Worm (Caenorhabditis elegans) whole organism, young adult: ENCODE measurements around the gene lys-3.

Experiments used
- B0035.1 ChIP-seq: sonication (generic microtip); optimal IDR thresholded peaks from 2 replicates; lab custom pipeline; 2016; ENCODE audit warnings: missing genetic modification characterization, mild to moderate bottlenecking, missing compliant biosample characterization, missing genotype, missing genetic modification reagents
- B0261.1 ChIP-seq: sonication (generic microtip); optimal IDR thresholded peaks from 2 replicates; lab custom pipeline; 2016; ENCODE audit warnings: mild to moderate bottlenecking, missing genetic modification characterization, moderate library complexity, missing compliant biosample characterization
- B0336.3 ChIP-seq: fragments of 200-800 bp; sonication (Bioruptor generic); IDR thresholded peaks from 2 replicates; pipeline ENCODE4 v1.3.6; 2022; ENCODE audit warnings: missing genetic modification characterization, missing compliant biosample characterization
- C06A6.2 ChIP-seq: fragments of 200-800 bp; sonication (Bioruptor generic); conservative IDR thresholded peaks from 2 replicates; pipeline ENCODE4 v1.3.6; 2022; ENCODE audit warnings: missing genetic modification characterization, missing compliant biosample characterization
- C17E4.6 ChIP-seq: fragments of 200-800 bp; sonication (Bioruptor generic); IDR thresholded peaks from 2 replicates; pipeline ENCODE4 v1.3.6; 2022; ENCODE audit warnings: missing genetic modification reagents, missing genetic modification characterization, missing compliant biosample characterization
- F10E7.11 ChIP-seq: sonication (generic microtip); optimal IDR thresholded peaks from 2 replicates; lab custom pipeline; 2017; ENCODE audit warnings: mild to moderate bottlenecking, missing genetic modification characterization, moderate library complexity, missing compliant biosample characterization
- F39B2.1 ChIP-seq: fragments of 200-800 bp; sonication (Bioruptor generic); IDR thresholded peaks from 2 replicates; pipeline ENCODE4 v1.3.6; 2022; ENCODE audit warnings: missing genetic modification reagents, missing genetic modification characterization, missing compliant biosample characterization
- F49E8.2 ChIP-seq: sonication (generic microtip); optimal IDR thresholded peaks from 3 replicates; lab custom pipeline; 2017; ENCODE audit warnings: missing genetic modification characterization, mild to moderate bottlenecking, missing compliant biosample characterization, antibody characterized with exemption, moderate library complexity; ENCODE audit not compliant: insufficient read depth
- F55B11.4 ChIP-seq: sonication (generic microtip); optimal IDR thresholded peaks from 2 replicates; lab custom pipeline; 2016; ENCODE audit warnings: missing compliant biosample characterization, missing genetic modification characterization, borderline replicate concordance; ENCODE audit not compliant: insufficient read depth
- Y67H2A.10 ChIP-seq: fragments of 200-800 bp; sonication (Bioruptor generic); conservative IDR thresholded peaks from 2 replicates; pipeline ENCODE4 v1.3.6; 2022; ENCODE audit warnings: missing genetic modification reagents, missing genetic modification characterization, missing compliant biosample characterization
- Y95B8A.8 ChIP-seq: fragments of 200-800 bp; sonication (Bioruptor generic); IDR thresholded peaks from 2 replicates; pipeline ENCODE4 v1.3.6; 2022; ENCODE audit warnings: missing genetic modification reagents, missing genetic modification characterization, missing compliant biosample characterization
- ccch-3 ChIP-seq: fragments of 200-800 bp; sonication (Bioruptor generic); optimal IDR thresholded peaks from 2 replicates; lab custom pipeline; 2018; ENCODE audit warnings: mild to moderate bottlenecking, missing genetic modification characterization, missing compliant biosample characterization
- ceh-27 ChIP-seq: fragments of 200-800 bp; sonication (Bioruptor generic); optimal IDR thresholded peaks from 2 replicates; lab custom pipeline; 2018; ENCODE audit warnings: mild to moderate bottlenecking, missing genetic modification characterization, moderate library complexity, missing compliant biosample characterization
- ceh-40 ChIP-seq: fragments of 200-800 bp; sonication (Bioruptor generic); IDR thresholded peaks from 2 replicates; pipeline ENCODE4 v1.3.6; 2022; ENCODE audit warnings: missing genetic modification characterization, missing compliant biosample characterization
- ceh-79 ChIP-seq: sonication (generic microtip); optimal IDR thresholded peaks from 2 replicates; lab custom pipeline; 2017; ENCODE audit warnings: mild to moderate bottlenecking, missing genetic modification characterization, missing compliant biosample characterization
- dox-1 ChIP-seq: fragments of 200-800 bp; sonication (Bioruptor generic); IDR thresholded peaks from 2 replicates; pipeline ENCODE4 v1.3.6; 2022; ENCODE audit warnings: missing genetic modification reagents, missing genetic modification characterization, missing compliant biosample characterization
- egl-18 ChIP-seq: fragments of 200-800 bp; sonication (Bioruptor generic); IDR thresholded peaks from 2 replicates; pipeline ENCODE4 v1.3.6; 2022; ENCODE audit warnings: missing genetic modification reagents, missing genetic modification characterization, missing compliant biosample characterization
- egrh-3 ChIP-seq: fragments of 200-800 bp; sonication (Bioruptor generic); IDR thresholded peaks from 2 replicates; pipeline ENCODE4 v1.3.6; 2022; ENCODE audit warnings: missing genetic modification reagents, missing genetic modification characterization, missing compliant biosample characterization
- ekl-4 ChIP-seq: fragments of 200-800 bp; sonication (Bioruptor generic); IDR thresholded peaks from 2 replicates; pipeline ENCODE4 v1.3.6; 2022; ENCODE audit warnings: missing genetic modification reagents, missing genetic modification characterization, missing compliant biosample characterization
- him-1 ChIP-seq: sonication (generic microtip); optimal IDR thresholded peaks from 2 replicates; lab custom pipeline; 2016; ENCODE audit warnings: missing genotype, missing genetic modification reagents, missing genetic modification characterization, missing compliant biosample characterization
- hlh-26 ChIP-seq: fragments of 200-800 bp; sonication (Bioruptor generic); conservative IDR thresholded peaks from 2 replicates; pipeline ENCODE4 v1.3.6; 2022; ENCODE audit warnings: missing genetic modification reagents, missing genetic modification characterization, missing compliant biosample characterization
- hmg-20 ChIP-seq: fragments of 200-800 bp; sonication (Bioruptor generic); IDR thresholded peaks from 2 replicates; pipeline ENCODE4 v1.3.6; 2022; ENCODE audit warnings: missing genetic modification reagents, missing genetic modification characterization, missing compliant biosample characterization
- hrde-1 ChIP-seq: sonication (generic microtip); optimal IDR thresholded peaks from 2 replicates; lab custom pipeline; 2016; ENCODE audit warnings: missing genetic modification characterization, mild to moderate bottlenecking, missing compliant biosample characterization, moderate library complexity, missing genotype, missing genetic modification reagents, borderline replicate concordance
- let-526 ChIP-seq: fragments of 200-800 bp; sonication (Bioruptor generic); IDR thresholded peaks from 2 replicates; pipeline ENCODE4 v1.3.6; 2022; ENCODE audit warnings: missing genetic modification reagents, missing genetic modification characterization, missing compliant biosample characterization
- let-607 ChIP-seq, 2 experiments: fragments of 200-800 bp in 1 of 2; sonication (Bioruptor generic) in 1 of 2; sonication (generic microtip) in 1 of 2; optimal IDR thresholded peaks; 2 replicates each; lab custom pipeline; 2016 to 2018; ENCODE audit warnings: mild to moderate bottlenecking in 2 of 2, missing compliant biosample characterization in 2 of 2, missing genetic modification characterization in 2 of 2, moderate library complexity in 2 of 2, missing genotype in 1 of 2
- madf-10 ChIP-seq: sonication (generic microtip); optimal IDR thresholded peaks from 2 replicates; lab custom pipeline; 2016; ENCODE audit warnings: mild to moderate bottlenecking, missing genetic modification characterization, missing compliant biosample characterization
- madf-3 ChIP-seq: fragments of 200-800 bp; sonication (Bioruptor generic); IDR thresholded peaks from 2 replicates; pipeline ENCODE4 v1.3.6; 2022; ENCODE audit warnings: missing genetic modification reagents, missing genetic modification characterization, missing compliant biosample characterization
- nfya-2 ChIP-seq: fragments of 200-800 bp; sonication (Bioruptor generic); IDR thresholded peaks from 2 replicates; pipeline ENCODE4 v1.3.6; 2022; ENCODE audit warnings: missing genetic modification reagents, missing genetic modification characterization, missing compliant biosample characterization
- nhr-80 ChIP-seq: sonication (generic microtip); optimal IDR thresholded peaks from 2 replicates; lab custom pipeline; 2016; ENCODE audit warnings: missing genetic modification characterization, missing compliant biosample characterization
- sea-2 ChIP-seq: fragments of 200-800 bp; sonication (Bioruptor generic); IDR thresholded peaks from 2 replicates; pipeline ENCODE4 v1.3.6; 2022; ENCODE audit warnings: missing genetic modification characterization, missing compliant biosample characterization
- snpc-4 ChIP-seq, 5 experiments: fragments of 150-350 bp in 1 of 5; sonication (generic microtip) in 4 of 5; optimal IDR thresholded peaks; 2 replicates each; lab custom pipeline; 2014 to 2018; ENCODE audit warnings: missing genetic modification characterization in 5 of 5, missing biosample characterization in 3 of 5, antibody characterized with exemption in 2 of 5, mild to moderate bottlenecking in 2 of 5, missing compliant biosample characterization in 2 of 5, missing genotype in 2 of 5, moderate library complexity in 2 of 5, missing genetic modification reagents in 1 of 5
- ztf-22 ChIP-seq: fragments of 200-800 bp; sonication (Bioruptor generic); optimal IDR thresholded peaks from 2 replicates; lab custom pipeline; 2018; ENCODE audit warnings: mild to moderate bottlenecking, missing genetic modification characterization, moderate library complexity, missing compliant biosample characterization
- ztf-6 ChIP-seq: fragments of 200-800 bp; sonication (Bioruptor generic); IDR thresholded peaks from 2 replicates; pipeline ENCODE4 v1.3.6; 2022; ENCODE audit warnings: missing genetic modification reagents, missing genetic modification characterization, missing compliant biosample characterization

lys-3 gene

DNA sequence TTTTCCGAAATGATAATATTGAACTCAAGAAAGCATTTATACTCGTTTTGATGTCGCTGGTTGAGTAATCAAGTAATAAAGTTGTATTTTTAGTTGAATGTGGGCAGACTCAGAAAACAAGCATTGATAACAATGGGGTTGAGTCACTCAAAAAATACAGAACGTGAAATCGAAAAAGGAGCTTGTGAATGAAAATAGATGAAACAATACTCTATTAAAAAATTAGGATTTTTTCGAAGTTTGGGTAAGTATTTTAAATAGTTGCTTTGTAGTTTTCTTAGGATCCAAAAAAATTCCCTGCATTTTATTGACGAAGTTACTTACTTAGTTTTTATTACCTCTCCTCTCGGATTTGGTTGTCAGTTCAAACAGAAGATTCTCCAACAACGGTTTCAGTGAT, at the start of gene lys-3:
lys-3 (minus strand) TSS at position 101 of the 400 bp plus-strand sequence.
- TF ChIP-seq F49E8.2 (tag; lab: Kevin White, UChicago) = no peak
- TF ChIP-seq hrde-1 (tag; lab: Kevin White, UChicago) = no peak
- TF ChIP-seq C06A6.2 (GFP tag; lab: Robert Waterston, UW) = no peak
- no peak for TF ChIP-seq egrh-3
- TF ChIP-seq him-1 (tag; lab: Kevin White, UChicago) = no peak
- TF ChIP-seq F39B2.1 (GFP tag; lab: Robert Waterston, UW) = no peak
- no peak for TF ChIP-seq madf-10 (tag; lab: Kevin White, UChicago)
- TF ChIP-seq let-526 = no peak
- TF ChIP-seq snpc-4 (GFP tag; optimal IDR thresholded peaks at IDR 0.05; lab: Kevin White, UChicago) = no peak
- no peak for TF ChIP-seq snpc-4 (tag; optimal IDR thresholded peaks at IDR 0.05; lab: Kevin White, UChicago)
- no peak for TF ChIP-seq hmg-20 (GFP tag; lab: Robert Waterston, UW)
- no peak for TF ChIP-seq Y67H2A.10 (GFP tag; lab: Robert Waterston, UW)
- TF ChIP-seq ztf-22 = no peak
- TF ChIP-seq, all 124 proteins: peak for 0

DNA sequence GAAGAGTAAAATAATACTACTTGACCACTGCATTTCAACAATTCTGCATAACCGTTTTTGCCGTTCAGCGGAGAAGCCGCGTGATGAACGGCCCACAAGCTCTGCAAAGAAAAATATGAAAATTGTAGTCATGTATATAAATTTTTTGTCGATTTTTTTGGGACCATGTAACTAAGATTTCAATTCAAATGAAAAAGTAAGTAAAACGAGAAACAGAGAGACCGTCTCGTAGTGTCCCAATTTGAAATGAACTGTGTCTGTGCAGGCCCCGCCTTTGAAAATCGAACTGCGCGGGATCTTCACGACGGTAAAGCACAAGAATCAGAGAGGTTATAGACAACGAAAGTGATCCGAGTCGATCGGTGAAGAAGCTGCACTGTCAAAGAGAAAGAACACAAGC, 48.7 kb upstream of the lys-3 start, which contains the start of gene crm-1:
crm-1 (minus strand) TSS at position 101 of the 400 bp plus-strand sequence.
- TF ChIP-seq ceh-40 (GFP tag; lab: Robert Waterston, UW) = no peak
- TF ChIP-seq madf-3 = 0 out of 2 replicates have a peak, but pooled peaks have one; percentile 22
- TF ChIP-seq, all 124 proteins: peak for 1

DNA sequence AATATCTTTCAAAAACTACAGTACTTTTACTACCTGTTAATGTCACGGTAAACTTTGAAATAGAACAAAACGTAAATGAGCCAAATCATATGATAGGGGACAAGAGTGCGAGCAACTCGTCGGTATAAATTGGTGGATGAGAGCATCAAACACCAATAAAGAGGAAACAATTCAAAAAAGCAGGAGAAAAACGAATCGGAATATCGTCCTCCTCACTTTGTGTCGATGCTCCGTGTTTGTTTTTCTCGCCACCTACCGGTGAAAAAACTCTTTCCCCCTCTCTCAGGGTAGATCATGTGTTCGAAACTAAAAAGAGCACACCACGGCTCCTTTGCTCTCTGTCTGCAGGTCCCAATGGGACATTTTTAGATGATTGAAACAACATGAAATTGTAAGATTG, 44.7 kb upstream of the lys-3 start:
- TF ChIP-seq madf-10 (tag; lab: Kevin White, UChicago) (no peak), B0261.1 (no peak), ceh-79 (no peak), ccch-3 (GFP tag; lab: Kevin White, UChicago) (no peak), Y95B8A.8 (no peak)
- TF ChIP-seq, all 124 proteins: peak for 0

DNA sequence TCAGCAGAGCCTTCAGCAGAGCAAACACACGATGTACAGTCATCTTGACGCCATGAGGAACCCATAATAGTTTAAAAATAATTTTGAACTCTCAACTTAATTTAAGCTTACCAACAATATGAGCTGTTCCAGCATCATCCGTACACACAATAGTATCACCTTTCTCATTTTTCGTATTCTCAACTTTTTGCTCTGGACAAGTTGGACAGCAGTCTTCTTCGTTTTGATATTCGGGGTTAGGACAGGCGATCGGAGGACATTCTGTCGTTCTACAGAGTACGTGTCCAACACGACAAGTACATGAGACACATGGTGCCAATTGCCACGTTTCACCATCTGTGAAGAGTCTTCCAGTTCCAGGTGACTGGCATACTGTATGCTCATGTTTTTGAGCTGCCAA, 40.2 kb upstream of the lys-3 start:
- TF ChIP-seq F10E7.11 (tag; lab: Kevin White, UChicago) (no peak), ekl-4 (no peak), dox-1 (GFP tag; lab: Robert Waterston, UW) (no peak), ztf-6 (GFP tag; lab: Robert Waterston, UW) (no peak), B0035.1 (no peak), nhr-80 (tag; lab: Kevin White, UChicago) (no peak), C17E4.6 (GFP tag; lab: Robert Waterston, UW) (no peak), F55B11.4 (no peak), egrh-3 (no peak), Y67H2A.10 (GFP tag; lab: Robert Waterston, UW) (no peak), B0336.3 (GFP tag; lab: Robert Waterston, UW) (no peak), egl-18 (GFP tag; lab: Robert Waterston, UW) (no peak), ceh-27 (GFP tag; lab: Kevin White, UChicago) (no peak), ccch-3 (GFP tag; lab: Kevin White, UChicago) (no peak), let-607 (tag; optimal IDR thresholded peaks at IDR 0.05; lab: Kevin White, UChicago) (no peak), hlh-26 (GFP tag; lab: Robert Waterston, UW) (no peak), sea-2 (GFP tag; lab: Robert Waterston, UW) (no peak), nfya-2 (GFP tag; lab: Robert Waterston, UW) (no peak)
